Fruit fly (Drosophila melanogaster): ENCODE results near the gene CG43638.

DNA sequence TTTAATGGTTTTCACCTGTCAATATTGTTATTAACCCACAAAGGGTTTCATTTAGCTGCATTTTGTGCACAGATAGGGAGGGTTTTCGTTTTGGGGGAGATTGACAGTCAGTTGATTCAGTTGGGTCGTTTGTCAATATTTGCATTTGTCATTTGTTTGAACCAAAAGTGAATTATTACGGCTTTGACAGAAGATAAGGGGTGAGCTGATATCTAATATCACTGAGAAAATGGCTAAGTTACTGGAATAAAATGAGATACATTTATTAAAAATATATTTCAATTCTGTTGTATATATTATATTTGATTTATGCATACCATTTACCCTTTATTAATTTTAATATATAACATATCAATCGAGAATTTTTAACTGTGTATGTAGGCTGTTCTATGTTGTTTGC is 39.5 kb downstream of the CG43638 start:
- no peak for TF ChIP-seq h (optimal IDR thresholded peaks at IDR 0.05)
- no peak for TF ChIP-seq insv (optimal IDR thresholded peaks at IDR 0.05)
- no peak for TF ChIP-seq ttk (optimal IDR thresholded peaks at IDR 0.05)
- TF ChIP-seq Sin3A (optimal IDR thresholded peaks at IDR 0.05) = no peak
- no peak for TF ChIP-seq psq (optimal IDR thresholded peaks at IDR 0.05)
- TF ChIP-seq Myc (optimal IDR thresholded peaks at IDR 0.05) = no peak

Measured in Kc167 (cell line).